Fruit fly (Drosophila melanogaster) whole organism, embryonic: ENCODE data around the gene Sec20.

Source experiments
- Antp ChIP-seq: fragments of 200-800 bp; sonication (Bioruptor generic); optimal IDR thresholded peaks from 3 replicates; lab custom pipeline; 2016; ENCODE audit warnings: missing biosample characterization, missing genetic modification characterization
- B-H2 ChIP-seq: fragments of 200-800 bp; sonication (Bioruptor generic); optimal IDR thresholded peaks from 2 replicates; lab custom pipeline; 2018; ENCODE audit warnings: missing biosample characterization, mild to moderate bottlenecking, missing genetic modification characterization
- CG10565 ChIP-seq: fragments of 200-800 bp; sonication (Bioruptor generic); optimal IDR thresholded peaks from 3 replicates; lab custom pipeline; 2016; ENCODE audit warnings: missing biosample characterization, mild to moderate bottlenecking, missing genetic modification characterization
- CG12299 ChIP-seq: fragments of 200-800 bp; sonication (Bioruptor generic); optimal IDR thresholded peaks from 2 replicates; lab custom pipeline; 2018; ENCODE audit warnings: missing biosample characterization, mild to moderate bottlenecking, missing genetic modification characterization
- CG14860 ChIP-seq: fragments of 200-800 bp; sonication (Bioruptor generic); IDR thresholded peaks from 3 replicates; pipeline ENCODE4 v1.3.6; 2022; ENCODE audit warnings: missing biosample characterization, missing genetic modification characterization; ENCODE audit not compliant: partially characterized antibody
- CG15601 ChIP-seq: fragments of 200-800 bp; sonication (Bioruptor generic); optimal IDR thresholded peaks from 3 replicates; lab custom pipeline; 2019; ENCODE audit warnings: missing biosample characterization, mild to moderate bottlenecking, missing genetic modification characterization, moderate library complexity
- CG17568 ChIP-seq: fragments of 200-800 bp; sonication (Bioruptor generic); optimal IDR thresholded peaks from 2 replicates; lab custom pipeline; 2018; ENCODE audit warnings: missing biosample characterization, mild to moderate bottlenecking, missing genetic modification characterization, moderate library complexity
- CG2199 ChIP-seq: fragments of 200-800 bp; sonication (Bioruptor generic); IDR thresholded peaks from 3 replicates; pipeline ENCODE4 v1.3.6; 2022; ENCODE audit warnings: missing biosample characterization, missing genetic modification characterization
- CG30020 ChIP-seq: fragments of 200-800 bp; optimal IDR thresholded peaks from 2 replicates; lab custom pipeline; 2019; ENCODE audit warnings: missing biosample characterization, mild to moderate bottlenecking, missing genetic modification characterization, moderate library complexity
- CG4328 ChIP-seq: fragments of 200-800 bp; sonication (Bioruptor generic); optimal IDR thresholded peaks from 3 replicates; lab custom pipeline; 2017; ENCODE audit warnings: missing biosample characterization, missing genetic modification reagents, missing genetic modification characterization
- CG4404 ChIP-seq: fragments of 200-800 bp; sonication (Bioruptor generic); IDR thresholded peaks from 2 replicates; pipeline ENCODE4 v1.3.6; 2022; ENCODE audit warnings: missing biosample characterization, missing genetic modification characterization
- CG6654 ChIP-seq: fragments of 200-800 bp; sonication (Bioruptor generic); optimal IDR thresholded peaks from 2 replicates; lab custom pipeline; 2017; ENCODE audit warnings: missing biosample characterization, mild to moderate bottlenecking, missing genetic modification characterization
- CTCF ChIP-seq: fragments of 200-800 bp; sonication (Bioruptor generic); optimal IDR thresholded peaks from 2 replicates; lab custom pipeline; 2017; ENCODE audit warnings: missing biosample characterization, mild to moderate bottlenecking, missing genetic modification characterization, moderate library complexity
- CoRest ChIP-seq: fragments of 200-800 bp; sonication (Bioruptor generic); optimal IDR thresholded peaks from 3 replicates; lab custom pipeline; 2018; ENCODE audit warnings: missing biosample characterization, mild to moderate bottlenecking, missing genetic modification characterization, moderate library complexity
- D ChIP-seq, 2 experiments: fragments of 200-800 bp in 1 of 2; fragments of >200 bp in 1 of 2; sonication (Bioruptor generic) in 1 of 2; optimal IDR thresholded peaks; 2 replicates in 1 of 2; 3 replicates in 1 of 2; lab custom pipeline; 2017; ENCODE audit warnings: mild to moderate bottlenecking in 1 of 2, missing biosample characterization in 1 of 2, missing genetic modification characterization in 1 of 2, missing genetic modification reagents in 1 of 2
- D19B ChIP-seq: fragments of 200-800 bp; sonication (Bioruptor generic); optimal IDR thresholded peaks from 2 replicates; lab custom pipeline; 2017; ENCODE audit warnings: missing biosample characterization, mild to moderate bottlenecking, missing genetic modification characterization
- ERR ChIP-seq: fragments of 200-800 bp; sonication (Bioruptor generic); optimal IDR thresholded peaks from 2 replicates; lab custom pipeline; 2016; ENCODE audit warnings: missing biosample characterization, missing genetic modification characterization
- Ets65A ChIP-seq: fragments of 200-800 bp; sonication (Bioruptor generic); peaks from one replicate; lab custom pipeline; 2016; ENCODE audit warnings: missing biosample characterization, missing genetic modification characterization
- Fer1 ChIP-seq: fragments of 200-800 bp; sonication (Bioruptor generic); optimal IDR thresholded peaks from 2 replicates; lab custom pipeline; 2017; ENCODE audit warnings: missing biosample characterization, mild to moderate bottlenecking, missing genetic modification characterization
- Fer3 ChIP-seq: fragments of 200-800 bp; sonication (Bioruptor generic); optimal IDR thresholded peaks from 2 replicates; lab custom pipeline; 2018; ENCODE audit warnings: missing biosample characterization, mild to moderate bottlenecking, missing genetic modification characterization, moderate library complexity
- HHEX ChIP-seq: fragments of 200-800 bp; sonication (Bioruptor generic); optimal IDR thresholded peaks from 3 replicates; lab custom pipeline; 2017; ENCODE audit warnings: missing biosample characterization, mild to moderate bottlenecking, missing genetic modification characterization, missing genetic modification reagents
- Hsf ChIP-seq: fragments of 200-800 bp; sonication (Bioruptor generic); optimal IDR thresholded peaks from 3 replicates; lab custom pipeline; 2016; ENCODE audit warnings: missing biosample characterization, missing genetic modification characterization
- Jarid2 ChIP-seq: fragments of 200-800 bp; sonication (Bioruptor generic); optimal IDR thresholded peaks from 3 replicates; lab custom pipeline; 2017; ENCODE audit warnings: mild to moderate bottlenecking, missing biosample characterization, missing genetic modification reagents, missing genetic modification characterization
- Myb ChIP-seq: fragments of 200-800 bp; sonication (Bioruptor generic); optimal IDR thresholded peaks from 2 replicates; lab custom pipeline; 2016; ENCODE audit warnings: missing biosample characterization, missing genetic modification characterization
- Nf-YB ChIP-seq: fragments of 200-800 bp; sonication (Bioruptor generic); optimal IDR thresholded peaks from 3 replicates; lab custom pipeline; 2019; ENCODE audit warnings: missing biosample characterization, mild to moderate bottlenecking, missing genetic modification characterization, moderate library complexity
- Optix ChIP-seq: fragments of 200-800 bp; sonication (Bioruptor generic); IDR thresholded peaks from 3 replicates; pipeline ENCODE4 v1.3.6; 2022; ENCODE audit warnings: missing biosample characterization, missing genetic modification characterization
- Six4 ChIP-seq: fragments of 200-800 bp; sonication (Bioruptor generic); optimal IDR thresholded peaks from 2 replicates; lab custom pipeline; 2016; ENCODE audit warnings: missing biosample characterization, missing genetic modification characterization
- Sox102F ChIP-seq: fragments of 200-800 bp; sonication (Bioruptor generic); optimal IDR thresholded peaks from 2 replicates; lab custom pipeline; 2018; ENCODE audit warnings: missing biosample characterization, mild to moderate bottlenecking, missing genetic modification characterization, moderate library complexity
- Xbp1 ChIP-seq: fragments of 200-800 bp; sonication (Bioruptor generic); optimal IDR thresholded peaks from 3 replicates; lab custom pipeline; 2016; ENCODE audit warnings: missing biosample characterization, mild to moderate bottlenecking, missing genetic modification characterization
- chinmo ChIP-seq: fragments of 200-800 bp; sonication (Bioruptor generic); IDR thresholded peaks from 4 replicates; pipeline ENCODE4 v1.3.6; 2022; ENCODE audit warnings: missing biosample characterization, missing genetic modification characterization; ENCODE audit not compliant: partially characterized antibody
- disco-r ChIP-seq: fragments of 200-800 bp; sonication (Bioruptor generic); optimal IDR thresholded peaks from 2 replicates; lab custom pipeline; 2016; ENCODE audit warnings: missing biosample characterization, missing genetic modification characterization
- fd64A ChIP-seq: fragments of 200-800 bp; sonication (Bioruptor generic); optimal IDR thresholded peaks from 3 replicates; lab custom pipeline; 2018; ENCODE audit warnings: missing biosample characterization, mild to moderate bottlenecking, missing genetic modification characterization
- gem ChIP-seq: fragments of 200-800 bp; sonication (Bioruptor generic); optimal IDR thresholded peaks from 2 replicates; lab custom pipeline; 2019; ENCODE audit warnings: missing biosample characterization, mild to moderate bottlenecking, missing genetic modification characterization, moderate library complexity
- gro ChIP-seq: fragments of 200-800 bp; sonication (Bioruptor generic); optimal IDR thresholded peaks from 2 replicates; lab custom pipeline; 2016; ENCODE audit warnings: missing biosample characterization, missing genetic modification characterization
- inv ChIP-seq: fragments of 200-800 bp; sonication (Bioruptor generic); IDR thresholded peaks from 2 replicates; pipeline ENCODE4 v1.3.6; 2022; ENCODE audit warnings: missing biosample characterization, missing genetic modification characterization; ENCODE audit not compliant: partially characterized antibody
- jigr1 ChIP-seq: fragments of 200-800 bp; sonication (Bioruptor generic); IDR thresholded peaks from 3 replicates; pipeline ENCODE4 v1.3.6; 2022; ENCODE audit warnings: missing biosample characterization, missing genetic modification characterization
- kah ChIP-seq: fragments of 200-800 bp; sonication (Bioruptor generic); optimal IDR thresholded peaks from 2 replicates; lab custom pipeline; 2018; ENCODE audit warnings: missing biosample characterization, mild to moderate bottlenecking, missing genetic modification characterization
- kay ChIP-seq: fragments of 200-800 bp; sonication (Bioruptor generic); optimal IDR thresholded peaks from 2 replicates; lab custom pipeline; 2016; ENCODE audit warnings: missing biosample characterization, missing genetic modification characterization
- lab ChIP-seq: fragments of 200-800 bp; sonication (Bioruptor generic); optimal IDR thresholded peaks from 3 replicates; lab custom pipeline; 2017; ENCODE audit warnings: missing biosample characterization, missing genetic modification characterization, mild to moderate bottlenecking, moderate library complexity, missing genetic modification reagents
- oc ChIP-seq: fragments of 200-800 bp; sonication (Bioruptor generic); optimal IDR thresholded peaks from 2 replicates; lab custom pipeline; 2018; ENCODE audit warnings: missing biosample characterization, mild to moderate bottlenecking, missing genetic modification characterization, moderate library complexity
- psq ChIP-seq: fragments of 200-800 bp; sonication (Bioruptor generic); optimal IDR thresholded peaks from 2 replicates; lab custom pipeline; 2017; ENCODE audit warnings: missing biosample characterization, missing genetic modification characterization
- ro ChIP-seq: fragments of 200-800 bp; sonication (Bioruptor generic); IDR thresholded peaks from 2 replicates; pipeline ENCODE4 v1.3.6; 2022; ENCODE audit warnings: missing biosample characterization, missing genetic modification characterization
- schlank ChIP-seq: fragments of 200-800 bp; sonication (Bioruptor generic); optimal IDR thresholded peaks from 2 replicates; lab custom pipeline; 2018; ENCODE audit warnings: missing biosample characterization, mild to moderate bottlenecking, missing genetic modification characterization
- sr ChIP-seq: fragments of 200-800 bp; sonication (Bioruptor generic); IDR thresholded peaks from 3 replicates; pipeline ENCODE4 v1.3.6; 2022; ENCODE audit warnings: missing biosample characterization, missing genetic modification characterization
- tx ChIP-seq: fragments of 200-800 bp; sonication (Bioruptor generic); optimal IDR thresholded peaks from 2 replicates; lab custom pipeline; 2016; ENCODE audit warnings: missing biosample characterization, missing genetic modification characterization
- vfl ChIP-seq: fragments of 200-800 bp; sonication (Bioruptor generic); optimal IDR thresholded peaks from 2 replicates; lab custom pipeline; 2016; ENCODE audit warnings: missing biosample characterization, missing genetic modification characterization
- wek ChIP-seq: fragments of 200-800 bp; sonication (Bioruptor generic); optimal IDR thresholded peaks from 3 replicates; lab custom pipeline; 2018; ENCODE audit warnings: missing biosample characterization, mild to moderate bottlenecking, missing genetic modification characterization, moderate library complexity
- zf30C ChIP-seq: fragments of 200-800 bp; sonication (Bioruptor generic); optimal IDR thresholded peaks from 3 replicates; lab custom pipeline; 2018; ENCODE audit warnings: missing biosample characterization, mild to moderate bottlenecking, missing genetic modification characterization

Sec20 gene

DNA sequence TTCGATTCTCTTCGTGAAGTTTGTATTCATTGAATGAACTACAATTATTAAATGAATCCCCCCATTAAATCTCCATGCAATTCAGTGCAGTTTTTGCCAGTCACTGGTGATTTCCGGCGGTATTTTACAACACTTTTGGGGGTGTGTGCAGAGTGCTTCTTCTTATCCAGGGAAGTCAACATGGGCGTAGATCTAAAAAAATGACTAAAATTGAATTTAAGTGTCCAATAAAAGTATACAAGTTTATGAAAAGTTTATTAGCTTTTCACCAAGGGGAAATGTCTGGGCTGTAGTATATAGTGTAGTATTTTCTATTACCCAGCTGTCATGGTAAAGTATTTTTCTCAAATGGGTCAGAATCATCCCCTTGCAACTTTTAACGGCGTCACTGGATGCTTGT is 32.8 kb downstream of the Sec20 start, which contains the start of gene Hpf1 (continued):
- TF ChIP-seq Jarid2 (GFP tag; lab: Kevin White, UChicago) = peak; percentile 84
- peak; percentile 92; the same call in 2 of the 4 replicates for TF ChIP-seq chinmo (GFP tag; lab: Robert Waterston, UW)
- TF ChIP-seq CG12299 = peak; percentile 97
- peak; percentile 98 for TF ChIP-seq Six4 (GFP tag; lab: Kevin White, UChicago)
- no peak for TF ChIP-seq D (optimal IDR thresholded peaks at IDR 0.05; lab: Kevin White, UChicago)
- TF ChIP-seq D (GFP tag; optimal IDR thresholded peaks at IDR 0.05; lab: Kevin White, UChicago) = peak; percentile 96
- TF ChIP-seq CG17568 (GFP tag; lab: Kevin White, UChicago) = peak; percentile 97
- TF ChIP-seq CG10565 (GFP tag; lab: Kevin White, UChicago) = peak; percentile 92
- TF ChIP-seq lab = peak; percentile 99
- TF ChIP-seq Optix = peak; percentile 96
- peak; percentile 92 for TF ChIP-seq kah
- peak; percentile 98 for TF ChIP-seq HHEX (GFP tag; lab: Kevin White, UChicago)
- TF ChIP-seq fd64A = peak; percentile 93
- TF ChIP-seq CoRest = peak; percentile 99
- TF ChIP-seq psq (GFP tag; lab: Kevin White, UChicago) = peak; percentile 92
- TF ChIP-seq Fer1 (GFP tag; lab: Kevin White, UChicago) = peak; percentile 99
- peak; percentile 74 for TF ChIP-seq CTCF
- peak; percentile 99 for TF ChIP-seq gro (GFP tag; lab: Kevin White, UChicago)
- TF ChIP-seq oc (tag; lab: Kevin White, UChicago) = peak; percentile 97
- peak; percentile 98 for TF ChIP-seq vfl
- peak; percentile 88 for TF ChIP-seq Nf-YB (GFP tag; lab: Kevin White, UChicago)
- peak; percentile 99 for TF ChIP-seq Xbp1 (GFP tag; lab: Kevin White, UChicago)
- TF ChIP-seq sr = peak; percentile 86; the same call in 2 of the 3 replicates
- TF ChIP-seq B-H2 (GFP tag; lab: Kevin White, UChicago) = peak; percentile 97
- peak; percentile 90 for TF ChIP-seq CG6654 (GFP tag; lab: Kevin White, UChicago)
- TF ChIP-seq Ets65A (GFP tag; lab: Kevin White, UChicago) = peak; percentile 100
- peak; percentile 85; the same call in 2 of the 3 replicates for TF ChIP-seq CG2199 (GFP tag; lab: Robert Waterston, UW)
- TF ChIP-seq gem (tag; lab: Kevin White, UChicago) = peak; percentile 99

DNA sequence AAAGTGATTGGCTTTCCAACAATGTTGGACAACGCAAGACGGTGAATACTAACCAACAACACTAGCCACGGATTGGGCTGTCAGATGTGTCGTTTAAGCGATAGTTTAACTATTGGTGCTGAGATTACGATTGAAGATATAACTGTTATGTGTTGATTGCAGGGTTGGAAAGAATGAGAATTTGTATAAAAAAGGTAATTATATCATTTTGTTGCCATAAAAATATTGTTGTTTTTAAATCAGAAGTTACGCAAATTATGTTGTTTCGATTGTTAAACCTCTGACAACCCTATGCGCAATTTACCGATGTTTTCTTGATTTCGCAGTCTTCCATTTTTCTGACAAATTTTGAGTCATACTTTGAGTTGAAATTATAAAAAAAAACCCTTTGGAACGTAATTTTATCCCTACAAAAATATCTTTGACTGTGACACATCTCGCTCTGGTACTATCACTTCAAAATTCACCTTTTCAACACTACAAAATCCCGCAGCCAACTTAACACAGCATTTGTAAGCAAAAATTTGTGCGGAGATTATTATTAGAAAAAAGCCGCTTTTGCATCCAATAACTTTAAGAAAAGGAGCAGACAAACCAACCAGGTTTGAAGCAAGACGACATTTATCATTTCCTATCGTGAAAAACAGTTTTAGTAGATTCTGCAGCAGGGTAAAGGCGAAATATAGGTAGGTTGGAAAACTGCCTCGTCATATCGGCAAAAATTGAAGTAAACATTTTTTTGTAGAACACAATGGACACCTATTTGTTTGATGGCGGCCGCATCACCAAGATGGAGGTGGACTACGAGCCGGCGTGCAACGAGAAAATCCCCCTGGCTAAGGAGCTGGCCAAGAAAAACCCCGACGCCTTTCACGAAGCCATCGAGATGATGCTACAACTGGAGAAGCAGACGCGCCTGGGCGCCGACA is 35.0 kb downstream of the Sec20 start, which contains the start of the genes Hat1 and Rpn5:
Hat1 (minus strand) TSS at position 360 of the 929 bp plus-strand sequence.
Rpn5 (plus strand) TSS at position 469 of the 929 bp plus-strand sequence.
- TF ChIP-seq disco-r (GFP tag; lab: Kevin White, UChicago) (peak; percentile 92), CG2199 (GFP tag; lab: Robert Waterston, UW) (no peak), tx (GFP tag; lab: Kevin White, UChicago) (peak; percentile 93), Sox102F (GFP tag; lab: Kevin White, UChicago) (peak; percentile 64), wek (GFP tag; lab: Kevin White, UChicago) (no peak), CG30020 (tag; lab: Kevin White, UChicago) (peak; percentile 42), jigr1 (GFP tag; lab: Robert Waterston, UW) (peak; percentile 28; the same call in 1 of the 3 replicates), inv (GFP tag; lab: Robert Waterston, UW) (peak; percentile 75), CG4404 (GFP tag; lab: Robert Waterston, UW) (peak; percentile 83), kay (peak; percentile 87), D19B (peak; percentile 60), schlank (tag; lab: Kevin White, UChicago) (peak; percentile 27), CG4328 (GFP tag; lab: Kevin White, UChicago) (peak; percentile 59), Antp (GFP tag; lab: Kevin White, UChicago) (peak; percentile 91), zf30C (no peak), CG15601 (tag; lab: Kevin White, UChicago) (peak; percentile 53), CG14860 (GFP tag; lab: Robert Waterston, UW) (peak; percentile 68; the same call in 2 of the 3 replicates), ERR (GFP tag; lab: Kevin White, UChicago) (peak; percentile 78), Hsf (GFP tag; lab: Kevin White, UChicago) (peak; percentile 93), Myb (GFP tag; lab: Kevin White, UChicago) (peak; percentile 78), Fer3 (tag; lab: Kevin White, UChicago) (peak; percentile 56), ro (GFP tag; lab: Robert Waterston, UW) (no peak)
